Worm (Caenorhabditis elegans) whole organism, late embryonic: ENCODE measurements around the gene cal-4.
A peak's percentile ranks its signal among the peaks of the same experiment; 100 is the strongest.

Source experiments
- F13H6.1 ChIP-seq: sonication (generic microtip); optimal IDR thresholded peaks from 2 replicates; lab custom pipeline; 2016; ENCODE audit warnings: missing genetic modification characterization, missing compliant biosample characterization
- K02D7.2 ChIP-seq: sonication (generic microtip); optimal IDR thresholded peaks from 2 replicates; lab custom pipeline; 2017; ENCODE audit warnings: mild to moderate bottlenecking, missing genetic modification characterization, missing compliant biosample characterization
- T23F11.4 ChIP-seq: fragments of 200-800 bp; sonication (Bioruptor generic); optimal IDR thresholded peaks from 2 replicates; lab custom pipeline; 2018; ENCODE audit warnings: mild to moderate bottlenecking, missing genetic modification characterization, missing compliant biosample characterization
- Y22D7AL.16 ChIP-seq: sonication (generic microtip); optimal IDR thresholded peaks from 2 replicates; lab custom pipeline; 2016; ENCODE audit warnings: missing genetic modification characterization, missing compliant biosample characterization
- ama-1 ChIP-seq: fragments of 150-350 bp; optimal IDR thresholded peaks from 2 replicates; lab custom pipeline; 2014
- ceh-14 ChIP-seq: sonication (generic microtip); optimal IDR thresholded peaks from 2 replicates; lab custom pipeline; 2016; ENCODE audit warnings: missing genotype, missing genetic modification characterization, missing compliant biosample characterization
- ceh-18 ChIP-seq: sonication (generic microtip); optimal IDR thresholded peaks from 2 replicates; lab custom pipeline; 2016; ENCODE audit warnings: missing genetic modification characterization, missing compliant biosample characterization
- ceh-19 ChIP-seq: fragments of 200-800 bp; sonication (Bioruptor generic); optimal IDR thresholded peaks from 2 replicates; lab custom pipeline; 2018; ENCODE audit warnings: mild to moderate bottlenecking, missing genetic modification characterization, missing compliant biosample characterization
- ceh-2 ChIP-seq: sonication (generic microtip); optimal IDR thresholded peaks from 2 replicates; lab custom pipeline; 2016; ENCODE audit warnings: missing genotype, missing genetic modification characterization, missing compliant biosample characterization
- ceh-22 ChIP-seq: sonication (generic microtip); optimal IDR thresholded peaks from 2 replicates; lab custom pipeline; 2017; ENCODE audit warnings: missing biosample characterization, missing genetic modification characterization
- ceh-24 ChIP-seq: sonication (generic microtip); optimal IDR thresholded peaks from 2 replicates; lab custom pipeline; 2016; ENCODE audit warnings: mild to moderate bottlenecking, missing genetic modification characterization, missing compliant biosample characterization
- ceh-31 ChIP-seq: sonication (generic microtip); optimal IDR thresholded peaks from 2 replicates; lab custom pipeline; 2016; ENCODE audit warnings: missing genetic modification characterization, missing compliant biosample characterization
- ceh-48 ChIP-seq: sonication (generic microtip); optimal IDR thresholded peaks from 2 replicates; lab custom pipeline; 2016; ENCODE audit warnings: missing genetic modification characterization, inconsistent platforms, missing compliant biosample characterization
- ceh-6 ChIP-seq: fragments of 200-800 bp; sonication (Bioruptor generic); optimal IDR thresholded peaks from 2 replicates; lab custom pipeline; 2018; ENCODE audit warnings: mild to moderate bottlenecking, missing genetic modification characterization, missing compliant biosample characterization
- che-1 ChIP-seq: sonication (generic microtip); optimal IDR thresholded peaks from 2 replicates; lab custom pipeline; 2016; ENCODE audit warnings: mild to moderate bottlenecking, missing genetic modification characterization, missing compliant biosample characterization
- dmd-4 ChIP-seq: sonication (generic microtip); optimal IDR thresholded peaks from 2 replicates; lab custom pipeline; 2016; ENCODE audit warnings: borderline replicate concordance, missing genetic modification characterization, missing compliant biosample characterization
- elt-2 ChIP-seq: sonication (generic microtip); optimal IDR thresholded peaks from 2 replicates; lab custom pipeline; 2016; ENCODE audit warnings: missing genetic modification reagents, missing genetic modification characterization, missing compliant biosample characterization
- elt-4 ChIP-seq: sonication (generic microtip); optimal IDR thresholded peaks from 2 replicates; lab custom pipeline; 2016; ENCODE audit warnings: missing genetic modification characterization, missing compliant biosample characterization
- ets-4 ChIP-seq: sonication (generic microtip); optimal IDR thresholded peaks from 2 replicates; lab custom pipeline; 2016; ENCODE audit warnings: missing genetic modification characterization, missing compliant biosample characterization
- fax-1 ChIP-seq: sonication (generic microtip); optimal IDR thresholded peaks from 2 replicates; lab custom pipeline; 2016; ENCODE audit warnings: missing genotype, missing genetic modification characterization, missing compliant biosample characterization
- fkh-6 ChIP-seq: sonication (generic microtip); optimal IDR thresholded peaks from 2 replicates; lab custom pipeline; 2016; ENCODE audit warnings: missing genetic modification characterization, missing compliant biosample characterization
- gmeb-2 ChIP-seq: sonication (generic microtip); optimal IDR thresholded peaks from 2 replicates; lab custom pipeline; 2016; ENCODE audit warnings: missing genetic modification characterization, inconsistent platforms, missing compliant biosample characterization
- hlh-13 ChIP-seq: fragments of 200-800 bp; sonication (Bioruptor generic); optimal IDR thresholded peaks from 2 replicates; lab custom pipeline; 2018; ENCODE audit warnings: mild to moderate bottlenecking, missing genetic modification characterization, missing compliant biosample characterization
- hlh-15 ChIP-seq: sonication (generic microtip); optimal IDR thresholded peaks from 2 replicates; lab custom pipeline; 2016; ENCODE audit warnings: missing genetic modification characterization, missing compliant biosample characterization
- hlh-30 ChIP-seq: sonication (generic microtip); optimal IDR thresholded peaks from 2 replicates; lab custom pipeline; 2017; ENCODE audit warnings: antibody characterized with exemption, missing genetic modification characterization, missing compliant biosample characterization; ENCODE audit not compliant: insufficient read depth
- hlh-6 ChIP-seq: sonication (generic microtip); optimal IDR thresholded peaks from 2 replicates; lab custom pipeline; 2016; ENCODE audit warnings: missing genotype, missing genetic modification characterization, missing compliant biosample characterization
- hlh-8 ChIP-seq: sonication (generic microtip); optimal IDR thresholded peaks from 2 replicates; lab custom pipeline; 2016; ENCODE audit warnings: missing genotype, missing genetic modification characterization, missing compliant biosample characterization
- madf-2 ChIP-seq: sonication (generic microtip); optimal IDR thresholded peaks from 2 replicates; lab custom pipeline; 2017; ENCODE audit warnings: missing genetic modification characterization, missing compliant biosample characterization
- mec-3 ChIP-seq: sonication (generic microtip); optimal IDR thresholded peaks from 2 replicates; lab custom pipeline; 2016; ENCODE audit warnings: borderline replicate concordance, missing genetic modification characterization, missing compliant biosample characterization
- nfya-1 ChIP-seq: sonication (generic microtip); optimal IDR thresholded peaks from 2 replicates; lab custom pipeline; 2017; ENCODE audit warnings: missing genetic modification characterization, mild to moderate bottlenecking, missing compliant biosample characterization, antibody characterized with exemption, moderate library complexity
- npax-4 ChIP-seq: sonication (generic microtip); optimal IDR thresholded peaks from 2 replicates; lab custom pipeline; 2016; ENCODE audit warnings: missing genetic modification characterization, missing compliant biosample characterization
- pat-9 ChIP-seq: fragments of 200-800 bp; sonication (Bioruptor generic); optimal IDR thresholded peaks from 2 replicates; lab custom pipeline; 2018; ENCODE audit warnings: mild to moderate bottlenecking, missing genetic modification characterization, moderate library complexity, missing compliant biosample characterization
- pax-1 ChIP-seq: fragments of 150-350 bp; optimal IDR thresholded peaks from 2 replicates; lab custom pipeline; 2014; ENCODE audit warnings: missing biosample characterization, missing genetic modification characterization
- pha-4 ChIP-seq: fragments of 150-350 bp; optimal IDR thresholded peaks from 2 replicates; lab custom pipeline; 2018; ENCODE audit warnings: missing biosample characterization, missing genetic modification reagents, missing genetic modification characterization
- pqm-1 ChIP-seq: sonication (generic microtip); optimal IDR thresholded peaks from 2 replicates; lab custom pipeline; 2016; ENCODE audit warnings: missing genetic modification characterization, missing compliant biosample characterization
- pros-1 ChIP-seq: fragments of 150-350 bp; optimal IDR thresholded peaks from 2 replicates; lab custom pipeline; 2014; ENCODE audit warnings: missing biosample characterization, missing genetic modification reagents, missing genetic modification characterization
- ref-2 ChIP-seq: sonication (generic microtip); optimal IDR thresholded peaks from 2 replicates; lab custom pipeline; 2016; ENCODE audit warnings: missing genetic modification characterization, missing compliant biosample characterization
- sox-2 ChIP-seq: fragments of 200-800 bp; sonication (Bioruptor generic); IDR thresholded peaks from 2 replicates; pipeline ENCODE4 v1.3.6; 2022; ENCODE audit warnings: missing genetic modification reagents, missing genetic modification characterization, missing compliant biosample characterization
- sox-4 ChIP-seq: sonication (generic microtip); optimal IDR thresholded peaks from 2 replicates; lab custom pipeline; 2017; ENCODE audit warnings: mild to moderate bottlenecking, missing genetic modification characterization, inconsistent platforms, missing compliant biosample characterization
- syd-9 ChIP-seq: sonication (generic microtip); optimal IDR thresholded peaks from 2 replicates; lab custom pipeline; 2016; ENCODE audit warnings: mild to moderate bottlenecking, missing genetic modification characterization, moderate library complexity, missing compliant biosample characterization
- tbx-2 ChIP-seq: sonication (generic microtip); optimal IDR thresholded peaks from 2 replicates; lab custom pipeline; 2016; ENCODE audit warnings: missing genetic modification characterization, missing compliant biosample characterization
- unc-42 ChIP-seq: sonication (generic microtip); optimal IDR thresholded peaks from 2 replicates; lab custom pipeline; 2016; ENCODE audit warnings: missing genotype, missing genetic modification characterization, missing compliant biosample characterization
- unc-86 ChIP-seq: sonication (generic microtip); optimal IDR thresholded peaks from 2 replicates; lab custom pipeline; 2016; ENCODE audit warnings: missing genetic modification characterization, missing compliant biosample characterization
- zip-5 ChIP-seq: sonication (generic microtip); optimal IDR thresholded peaks from 2 replicates; lab custom pipeline; 2016; ENCODE audit warnings: missing genetic modification characterization, missing compliant biosample characterization
- ztf-16 ChIP-seq: sonication (generic microtip); optimal IDR thresholded peaks from 2 replicates; lab custom pipeline; 2017; ENCODE audit warnings: missing genetic modification characterization, missing compliant biosample characterization

cal-4 gene

DNA sequence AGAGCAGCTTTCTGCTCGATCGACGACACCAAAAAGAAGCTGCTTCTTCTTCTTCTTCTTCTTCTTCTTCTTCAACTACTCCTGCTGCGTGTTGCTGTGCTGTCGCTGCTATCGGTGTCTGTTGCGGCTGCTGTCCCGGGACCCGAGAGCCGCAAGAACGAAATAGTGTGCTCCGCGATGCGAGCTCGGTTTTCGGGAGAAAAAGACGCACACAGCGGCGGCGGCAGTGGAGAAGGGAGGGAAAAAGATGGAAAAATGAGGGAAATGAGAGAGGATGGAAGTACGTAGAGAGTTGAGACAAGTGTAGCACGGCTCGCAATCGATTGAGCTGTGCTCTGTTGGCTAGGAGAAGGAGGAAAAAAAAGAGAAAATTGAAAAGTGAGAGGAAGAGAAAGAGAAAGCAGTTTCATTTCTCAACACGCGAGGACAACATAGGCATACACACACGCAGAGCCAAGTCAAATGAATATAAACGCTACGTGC is 17.4 kb upstream of the cal-4 start (continued):
- peak; percentile 3 for TF ChIP-seq K02D7.2 (tag; lab: Kevin White, UChicago)
- no peak for TF ChIP-seq fkh-6 (tag; lab: Kevin White, UChicago)
- TF ChIP-seq nfya-1 (tag; lab: Kevin White, UChicago) = peak; percentile 53
- TF ChIP-seq ceh-48 = peak; percentile 70
- TF ChIP-seq tbx-2 (tag; lab: Kevin White, UChicago) = peak; percentile 58
- TF ChIP-seq dmd-4 (tag; lab: Kevin White, UChicago) = peak; percentile 46
- peak; percentile 19 for TF ChIP-seq che-1 (tag; lab: Kevin White, UChicago)
- TF ChIP-seq ets-4 (tag; lab: Kevin White, UChicago) = peak; percentile 6
- TF ChIP-seq F13H6.1 (tag; lab: Kevin White, UChicago) = peak; percentile 4
- peak; percentile 27 for TF ChIP-seq sox-4
- TF ChIP-seq zip-5 (tag; lab: Kevin White, UChicago) = no peak
- peak; percentile 32 for TF ChIP-seq hlh-6 (tag; lab: Kevin White, UChicago)

ce11 chrIV:10505016-10505415 is 16.2 kb upstream of the cal-4 start:
- TF ChIP-seq ceh-14 (peak; percentile 69), ceh-18 (tag; lab: Kevin White, UChicago) (no peak), ztf-16 (no peak), elt-2 (no peak), unc-86 (no peak), gmeb-2 (tag; lab: Kevin White, UChicago) (no peak), ceh-6 (GFP tag; lab: Kevin White, UChicago) (no peak), ceh-19 (GFP tag; lab: Kevin White, UChicago) (no peak), pros-1 (tag; lab: Kevin White, UChicago) (no peak), hlh-6 (tag; lab: Kevin White, UChicago) (no peak), hlh-15 (tag; lab: Kevin White, UChicago) (no peak), fax-1 (tag; lab: Kevin White, UChicago) (peak; percentile 42), ama-1 (lab: Kevin White, UChicago) (no peak), T23F11.4 (no peak), hlh-13 (no peak), ceh-24 (no peak), ceh-31 (tag; lab: Kevin White, UChicago) (peak; percentile 39), pha-4 (tag; lab: Kevin White, UChicago) (no peak), unc-42 (peak; percentile 38), syd-9 (tag; lab: Kevin White, UChicago) (no peak), pat-9 (tag; lab: Kevin White, UChicago) (no peak), pax-1 (no peak), madf-2 (tag; lab: Kevin White, UChicago) (no peak), fkh-6 (tag; lab: Kevin White, UChicago) (no peak), ceh-2 (tag; lab: Kevin White, UChicago) (no peak), ref-2 (tag; lab: Kevin White, UChicago) (no peak)
- TF ChIP-seq, all 69 proteins: peak for 4

DNA sequence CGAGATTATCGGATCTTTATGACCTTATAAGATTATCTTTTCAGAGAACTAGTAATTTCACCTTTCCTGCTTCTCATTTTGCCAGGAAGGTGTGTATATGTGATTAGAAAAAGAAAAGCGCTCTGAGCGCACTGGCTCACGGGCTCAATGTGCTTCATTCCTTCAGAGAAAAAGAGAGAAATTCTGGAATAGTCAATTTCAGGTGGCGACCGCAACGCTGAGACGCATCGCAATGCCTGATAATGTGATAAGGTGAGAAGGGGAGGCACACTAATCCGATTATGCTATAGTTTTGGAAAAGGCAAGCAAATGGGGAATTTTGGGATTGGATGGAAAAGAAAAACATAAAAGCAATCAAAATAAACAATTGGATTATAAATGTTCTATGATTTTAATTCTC is 15.2 kb upstream of the cal-4 start:
- TF ChIP-seq ztf-16 (no peak), unc-42 (peak; percentile 9), elt-2 (peak; percentile 59)

DNA sequence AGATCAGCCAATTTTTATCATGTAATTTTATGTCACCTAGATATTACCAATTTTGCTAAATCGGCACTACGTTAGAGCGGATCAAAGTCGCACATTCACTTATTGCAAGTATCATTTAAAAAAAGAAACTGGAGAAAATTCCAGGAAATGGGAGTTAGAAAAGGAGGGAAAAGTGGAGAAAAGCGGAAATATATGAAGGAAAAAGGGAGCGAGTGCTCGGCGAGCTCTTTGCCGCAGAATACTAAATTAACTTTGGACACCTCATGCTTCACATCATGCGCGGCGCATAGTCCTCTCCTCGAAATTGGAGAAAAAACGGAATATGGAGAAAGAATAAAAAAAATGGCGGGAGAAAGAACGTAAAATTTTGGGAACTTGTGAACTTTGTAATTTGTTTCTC is 13.6 kb upstream of the cal-4 start:
- TF ChIP-seq pqm-1 (tag; lab: Kevin White, UChicago) (no peak), unc-42 (peak; percentile 93)

DNA sequence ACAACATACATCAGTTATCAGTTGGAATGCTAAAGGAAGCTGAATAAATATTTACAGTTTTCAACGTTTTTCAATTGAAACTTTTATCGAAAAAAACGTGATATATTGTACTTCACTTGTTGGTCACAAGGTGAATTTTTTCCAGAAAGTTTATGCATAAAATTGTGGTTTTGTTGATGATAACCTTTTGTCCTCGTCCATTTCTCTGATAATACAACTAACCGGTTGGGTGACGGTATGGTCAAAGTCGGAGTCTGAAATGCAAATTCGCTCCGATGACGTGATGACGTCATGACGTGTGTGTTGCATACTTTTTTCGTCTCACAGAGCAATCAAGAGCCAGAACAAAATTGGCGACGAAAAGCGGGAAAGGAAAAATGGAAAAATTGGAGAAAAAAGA is 9.8 kb upstream of the cal-4 start:
- TF ChIP-seq hlh-30 (tag; lab: Kevin White, UChicago) (no peak), dmd-4 (tag; lab: Kevin White, UChicago) (no peak), elt-4 (no peak), pha-4 (tag; lab: Kevin White, UChicago) (no peak), K02D7.2 (tag; lab: Kevin White, UChicago) (no peak), hlh-8 (no peak), unc-86 (no peak), ceh-14 (no peak), mec-3 (tag; lab: Kevin White, UChicago) (no peak), npax-4 (no peak), ceh-22 (tag; lab: Kevin White, UChicago) (no peak), pax-1 (no peak), sox-2 (GFP tag; lab: Robert Waterston, UW) (no peak), pros-1 (tag; lab: Kevin White, UChicago) (no peak), syd-9 (tag; lab: Kevin White, UChicago) (no peak), Y22D7AL.16 (no peak), gmeb-2 (tag; lab: Kevin White, UChicago) (no peak)
